Fruit fly (Drosophila melanogaster) S2 (cell line): ENCODE data around the gene RIOK1.

Source experiments
- CG8478 ChIP-seq: fragments of >200 bp; optimal IDR thresholded peaks from 2 replicates; lab custom pipeline; 2018
- CTCF ChIP-seq, 2 experiments: fragments of >200 bp; optimal IDR thresholded peaks; 2 replicates each; lab custom pipeline; 2018

Gene RIOK1

dm6 chr3L:11604227-11604626 lies 44.0 kb downstream of the RIOK1 start:
- TF ChIP-seq CG8478 (lab: Kevin White, UChicago) (no peak), CTCF (optimal IDR thresholded peaks at IDR 0.05; lab: Kevin White, UChicago) (no peak)

- TF ChIP-seq CTCF (optimal IDR thresholded peaks at IDR 0.05; lab: Kevin White, UChicago) (no peak), CG8478 (lab: Kevin White, UChicago) (no peak)
Observed at dm6 chr3L:11602040-11602439, 46.2 kb downstream of the RIOK1 start.

dm6 chr3L:11601133-11601532 lies 47.1 kb downstream of the RIOK1 start:
- no peak for TF ChIP-seq CTCF (optimal IDR thresholded peaks at IDR 0.05; lab: Kevin White, UChicago)
- no peak for TF ChIP-seq CG8478 (lab: Kevin White, UChicago)

- TF ChIP-seq CTCF (optimal IDR thresholded peaks at IDR 0.05; lab: Kevin White, UChicago) (no peak), CG8478 (lab: Kevin White, UChicago) (no peak)
Observed at dm6 chr3L:11599965-11600420, 48.3 kb downstream of the RIOK1 start, which contains the start of the genes CG14137 and CG46394. CG14137 (minus strand) TSS chr3L:11600065. CG46394 (plus strand) TSS chr3L:11600370.

- no peak for TF ChIP-seq CTCF (optimal IDR thresholded peaks at IDR 0.05; lab: Kevin White, UChicago)
- TF ChIP-seq CG8478 (lab: Kevin White, UChicago), result no peak
Observed at dm6 chr3L:11599255-11599654, 49.0 kb downstream of the RIOK1 start.

dm6 chr3L:11596585-11597252 lies 51.6 kb downstream of the RIOK1 start, which contains the start of gene CG7368:
CG7368 (plus strand) TSS chr3L:11597202.
- TF ChIP-seq CTCF (optimal IDR thresholded peaks at IDR 0.05; lab: Kevin White, UChicago) (no peak), CG8478 (lab: Kevin White, UChicago) (no peak)
